Fruit fly (Drosophila melanogaster): ENCODE results near the gene Phb1.
A peak's percentile ranks its signal among the peaks of the same experiment; 100 is the strongest.

Gene Phb1

DNA sequence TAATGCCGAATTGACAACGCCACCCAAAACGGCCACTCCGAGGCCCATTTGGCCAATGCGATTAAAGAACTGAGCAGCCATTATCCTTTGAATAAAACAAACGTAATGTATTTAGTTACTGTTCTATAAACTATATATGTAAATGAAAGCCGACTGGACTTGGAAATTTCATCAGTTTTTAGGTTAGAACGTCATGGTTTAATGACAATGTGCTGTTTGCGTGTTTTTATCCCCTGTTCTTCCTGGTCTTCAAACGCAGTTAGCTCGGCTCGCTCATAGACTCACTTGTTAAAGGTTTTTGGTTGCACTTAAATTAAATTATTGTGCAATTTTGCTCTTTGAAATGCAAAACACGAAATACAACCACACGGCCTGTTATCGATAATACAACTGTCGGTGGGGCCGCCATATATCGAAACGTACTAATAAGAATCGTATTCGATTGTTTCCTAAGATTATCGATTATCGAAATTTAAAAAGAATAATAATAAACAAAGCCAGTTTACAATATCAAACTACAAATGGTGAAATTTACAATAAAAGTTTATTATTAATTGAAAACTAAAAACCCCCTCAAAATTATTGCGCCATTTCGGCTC is at the start of gene Phb1:
Phb1 (minus strand) TSS at position 398 of the 599 bp plus-strand sequence.
- TF ChIP-seq CG8478 (optimal IDR thresholded peaks at IDR 0.05) (no peak), usp (GFP tag; optimal IDR thresholded peaks at IDR 0.05) (no peak), pan (optimal IDR thresholded peaks at IDR 0.05) (no peak), EcR (GFP tag; optimal IDR thresholded peaks at IDR 0.05) (no peak), psq (optimal IDR thresholded peaks at IDR 0.05) (no peak), Dll (optimal IDR thresholded peaks at IDR 0.05) (no peak)

DNA sequence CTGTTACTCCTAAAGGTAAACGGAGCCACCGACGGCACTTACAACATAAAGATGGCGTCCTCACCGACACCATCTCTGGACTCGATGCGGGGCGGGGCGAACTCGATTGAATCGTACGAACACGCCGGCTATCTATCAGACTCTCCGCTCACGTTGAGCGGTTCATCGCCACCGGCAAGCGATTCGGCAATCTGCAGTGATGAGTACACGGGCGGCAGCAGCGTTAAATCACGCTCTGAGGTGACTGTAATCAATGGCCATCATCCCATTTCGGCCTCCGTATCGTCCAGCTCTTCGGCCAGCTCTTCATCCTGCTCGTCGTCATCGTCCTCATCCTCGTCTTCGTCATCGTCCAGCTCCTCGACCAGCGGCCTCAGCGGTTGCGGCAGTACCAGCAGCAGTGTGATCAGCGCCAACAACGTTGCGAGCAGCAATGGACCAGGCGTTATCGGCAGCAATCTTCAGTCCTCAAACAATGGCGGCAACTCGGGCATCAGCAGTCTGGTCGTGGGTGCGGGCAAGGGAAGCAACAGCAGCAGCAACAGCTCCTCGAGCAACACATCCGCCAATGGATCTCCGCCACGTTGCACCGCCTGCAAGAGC is 44.5 kb upstream of the Phb1 start:
- no peak for TF ChIP-seq EcR (GFP tag; optimal IDR thresholded peaks at IDR 0.05)
- no peak for TF ChIP-seq CG8478 (optimal IDR thresholded peaks at IDR 0.05)
- no peak for TF ChIP-seq usp (GFP tag; optimal IDR thresholded peaks at IDR 0.05)
- TF ChIP-seq Dll (optimal IDR thresholded peaks at IDR 0.05), result no peak
- no peak for TF ChIP-seq psq (optimal IDR thresholded peaks at IDR 0.05)
- no peak for TF ChIP-seq pan (optimal IDR thresholded peaks at IDR 0.05)

DNA sequence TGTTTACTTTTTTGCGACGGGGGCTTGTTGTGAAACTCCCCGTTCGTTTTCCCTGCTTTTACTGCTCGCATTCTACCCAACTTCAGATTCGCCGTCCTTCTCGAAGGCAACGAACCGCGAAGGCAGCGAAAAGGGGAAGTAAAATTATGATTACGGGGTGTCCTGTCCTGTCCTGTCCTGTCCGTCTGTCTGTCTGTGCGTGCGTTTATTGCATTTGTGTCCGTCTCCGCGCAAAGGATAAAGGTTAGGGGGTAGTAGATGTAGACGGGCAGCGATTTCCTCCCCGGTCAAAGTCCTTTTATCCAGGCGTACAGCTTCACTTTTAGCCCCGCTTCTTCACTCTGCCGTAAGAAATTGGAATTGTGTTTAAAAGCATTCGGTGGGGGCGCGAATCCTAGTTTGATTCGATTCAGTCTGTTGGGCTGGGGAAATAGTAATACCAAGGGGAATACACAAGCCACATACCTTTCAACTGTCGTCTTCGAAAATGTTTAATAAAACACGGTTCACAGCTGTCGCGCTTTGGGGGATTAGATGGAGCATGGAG is 43.5 kb upstream of the Phb1 start:
- TF ChIP-seq EcR (GFP tag; optimal IDR thresholded peaks at IDR 0.05), result no peak
- no peak for TF ChIP-seq psq (optimal IDR thresholded peaks at IDR 0.05)
- TF ChIP-seq usp (GFP tag; optimal IDR thresholded peaks at IDR 0.05), result no peak
- no peak for TF ChIP-seq Dll (optimal IDR thresholded peaks at IDR 0.05)
- no peak for TF ChIP-seq pan (optimal IDR thresholded peaks at IDR 0.05)

- TF ChIP-seq Dll (optimal IDR thresholded peaks at IDR 0.05) (no peak), CG8478 (optimal IDR thresholded peaks at IDR 0.05) (no peak), pan (optimal IDR thresholded peaks at IDR 0.05) (no peak), usp (GFP tag; optimal IDR thresholded peaks at IDR 0.05) (no peak), EcR (GFP tag; optimal IDR thresholded peaks at IDR 0.05) (no peak), psq (optimal IDR thresholded peaks at IDR 0.05) (no peak)
Measured at dm6 chr2L:19165998-19166397, 42.3 kb upstream of the Phb1 start.

dm6 chr2L:19164933-19165813 is 41.5 kb upstream of the Phb1 start:
- TF ChIP-seq EcR (GFP tag; optimal IDR thresholded peaks at IDR 0.05), result no peak

DNA sequence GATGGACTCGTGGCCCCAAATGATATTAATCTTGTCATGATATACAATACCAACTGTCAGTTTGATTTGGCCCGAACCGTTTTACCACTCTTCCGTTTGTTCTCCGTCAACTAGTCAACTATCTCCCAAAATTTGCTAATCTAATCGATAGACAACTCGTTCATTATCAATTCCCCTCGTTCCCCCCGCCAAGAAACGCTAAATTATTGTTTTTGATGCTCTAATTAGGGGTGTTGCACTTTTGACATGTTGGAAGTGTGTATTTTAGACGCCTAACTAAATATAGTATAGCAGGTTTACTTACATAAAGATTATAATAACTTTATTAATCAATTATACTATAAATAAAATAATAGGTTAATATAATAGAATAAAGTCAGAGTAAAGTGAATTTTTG is 40.3 kb upstream of the Phb1 start:
- TF ChIP-seq CG8478 (optimal IDR thresholded peaks at IDR 0.05), result no peak
- TF ChIP-seq pan (optimal IDR thresholded peaks at IDR 0.05), result no peak
- TF ChIP-seq usp (GFP tag; optimal IDR thresholded peaks at IDR 0.05), result no peak
- TF ChIP-seq Dll (optimal IDR thresholded peaks at IDR 0.05), result no peak
- TF ChIP-seq psq (optimal IDR thresholded peaks at IDR 0.05), result no peak
- TF ChIP-seq EcR (GFP tag; optimal IDR thresholded peaks at IDR 0.05), result no peak

DNA sequence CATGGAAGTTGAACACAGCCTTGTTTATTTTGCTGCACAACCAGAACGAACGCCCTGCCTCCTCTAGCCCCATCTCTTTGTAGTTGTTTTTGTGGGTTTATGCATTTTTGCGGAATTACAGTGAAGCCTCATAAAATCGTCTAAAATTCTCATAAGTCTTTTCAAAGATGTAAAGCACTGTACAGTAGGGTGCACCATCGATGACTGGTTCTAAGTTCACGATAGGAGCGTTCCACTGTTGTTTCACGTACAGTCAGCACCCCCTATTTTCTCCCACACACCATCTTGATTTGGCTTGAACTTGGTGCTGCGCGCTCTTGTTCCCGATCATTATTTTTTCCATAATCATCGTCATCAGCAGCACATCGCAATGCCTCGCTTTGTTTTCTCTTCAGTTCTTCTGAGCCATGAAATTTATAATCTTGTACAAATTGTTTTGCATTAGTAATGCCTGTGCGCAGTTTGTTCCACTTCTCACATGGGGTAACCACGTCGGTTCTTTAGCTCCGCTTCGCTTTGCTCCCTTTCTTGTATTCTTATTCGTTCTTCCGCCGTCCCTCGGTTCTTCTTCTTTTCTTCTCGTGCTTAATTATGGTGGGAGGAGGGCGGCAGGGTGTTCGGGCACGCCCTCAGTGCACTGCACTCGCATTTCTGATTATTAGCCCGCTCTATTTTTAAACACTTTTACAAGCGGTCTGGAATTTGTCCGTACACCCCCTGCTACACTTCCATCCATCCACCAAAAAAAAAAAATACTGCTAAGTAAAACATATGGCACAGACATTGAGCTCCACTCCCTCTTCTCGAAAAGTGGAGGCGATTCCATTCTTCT is 39.7 kb upstream of the Phb1 start:
- TF ChIP-seq psq (optimal IDR thresholded peaks at IDR 0.05) (no peak), EcR (GFP tag; optimal IDR thresholded peaks at IDR 0.05) (peak in 1 of 2 experiments; percentile 70)

dm6 chr2L:19162330-19163100 is 38.8 kb upstream of the Phb1 start:
- no peak for TF ChIP-seq usp (GFP tag; optimal IDR thresholded peaks at IDR 0.05)
- no peak for TF ChIP-seq Dll (optimal IDR thresholded peaks at IDR 0.05)
- no peak for TF ChIP-seq psq (optimal IDR thresholded peaks at IDR 0.05)
- TF ChIP-seq EcR (GFP tag; optimal IDR thresholded peaks at IDR 0.05), result no peak
- no peak for TF ChIP-seq pan (optimal IDR thresholded peaks at IDR 0.05)
- TF ChIP-seq CG8478 (optimal IDR thresholded peaks at IDR 0.05), result no peak

DNA sequence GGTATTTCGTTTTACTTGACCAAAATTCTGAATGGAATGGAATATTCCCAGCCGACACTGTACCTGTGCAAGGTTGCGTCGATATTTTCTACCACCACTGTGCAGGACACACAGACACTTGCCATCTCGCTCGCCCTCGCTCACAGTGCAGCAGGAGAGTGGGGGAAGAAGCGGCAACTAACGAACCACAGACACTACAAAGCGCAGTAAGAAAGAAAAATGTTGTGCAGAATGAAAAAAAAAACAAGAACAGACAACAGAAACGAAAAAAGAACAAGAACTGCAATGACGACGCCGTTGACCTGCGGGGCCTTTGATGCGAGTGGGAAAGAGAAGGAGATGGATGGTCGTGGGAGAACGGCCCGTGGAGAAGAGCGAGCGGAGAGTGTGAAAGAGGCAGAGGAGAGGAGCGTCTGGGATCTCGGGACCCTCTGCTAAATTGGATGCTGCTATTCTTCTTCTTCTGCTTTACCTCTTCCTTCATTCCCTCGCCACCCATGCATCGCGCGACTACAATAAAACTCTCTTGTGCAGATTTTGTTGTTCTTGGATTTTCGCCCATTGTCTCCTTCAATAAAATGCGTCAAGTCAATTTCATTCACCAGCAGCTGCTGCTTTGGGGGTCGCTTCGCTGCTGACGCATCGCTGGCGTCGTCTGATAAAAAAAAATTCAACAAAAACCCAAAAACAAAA is 37.8 kb upstream of the Phb1 start:
- TF ChIP-seq psq (optimal IDR thresholded peaks at IDR 0.05), result no peak
- TF ChIP-seq CG8478 (optimal IDR thresholded peaks at IDR 0.05), result no peak
- peak in 1 of 2 experiments; percentile 94 for TF ChIP-seq EcR (GFP tag; optimal IDR thresholded peaks at IDR 0.05)
- TF ChIP-seq pan (optimal IDR thresholded peaks at IDR 0.05), result no peak
- no peak for TF ChIP-seq usp (GFP tag; optimal IDR thresholded peaks at IDR 0.05)
- peak; percentile 82 for TF ChIP-seq Dll (optimal IDR thresholded peaks at IDR 0.05)

DNA sequence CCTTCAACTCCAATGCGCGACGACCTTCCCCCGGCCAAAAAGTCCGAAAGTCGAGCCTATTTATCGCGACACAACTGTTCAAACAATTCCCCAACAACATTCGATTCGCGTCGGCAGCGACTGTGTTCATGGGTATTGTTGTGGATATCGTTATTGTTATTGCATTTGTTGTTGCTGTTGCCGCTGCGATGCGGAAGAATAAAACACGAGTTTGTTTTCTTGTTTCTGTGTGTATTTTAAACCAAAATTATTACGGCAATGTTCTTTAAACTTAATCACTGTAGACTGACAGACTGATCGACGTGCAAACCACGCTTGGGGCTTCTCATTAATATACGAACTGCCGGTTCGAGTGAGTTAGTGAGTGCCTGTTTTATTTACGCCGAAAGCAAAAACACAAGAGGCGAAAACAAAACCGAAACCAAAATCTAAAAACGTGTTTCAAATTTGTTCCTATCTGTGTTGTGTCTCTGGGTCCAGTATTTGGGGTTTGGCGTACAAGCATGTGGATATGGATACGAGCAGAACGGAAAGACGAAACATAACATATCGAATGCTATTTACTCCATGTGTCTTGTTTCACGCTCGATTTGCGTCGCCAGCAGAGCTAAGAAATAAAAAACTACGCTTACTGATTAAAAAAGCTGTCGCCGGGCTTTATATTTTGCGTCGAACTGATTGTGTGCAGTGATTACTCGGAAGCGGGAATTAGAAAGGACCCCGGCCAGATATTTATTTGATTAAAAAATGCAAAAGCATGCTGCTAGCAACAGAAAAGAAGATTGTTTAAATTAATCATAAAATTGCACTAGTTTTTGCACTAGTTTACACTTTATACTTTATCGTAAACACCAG is 36.1 kb upstream of the Phb1 start:
- TF ChIP-seq Dll (optimal IDR thresholded peaks at IDR 0.05) (no peak), pan (optimal IDR thresholded peaks at IDR 0.05) (no peak), psq (optimal IDR thresholded peaks at IDR 0.05) (no peak), EcR (GFP tag; optimal IDR thresholded peaks at IDR 0.05) (no peak), usp (GFP tag; optimal IDR thresholded peaks at IDR 0.05) (no peak), CG8478 (optimal IDR thresholded peaks at IDR 0.05) (no peak)
